Fruit fly (Drosophila melanogaster) whole organism, embryonic: Measurements from ENCODE around the gene Msh6.

Experiments
- Aef1 ChIP-seq: fragments of 200-800 bp; sonication (Bioruptor generic); IDR thresholded peaks from 3 replicates; pipeline ENCODE4 v1.3.6; 2022; ENCODE audit warnings: missing biosample characterization, missing genetic modification characterization
- Asciz ChIP-seq: fragments of 200-800 bp; sonication (Bioruptor generic); optimal IDR thresholded peaks from 2 replicates; lab custom pipeline; 2017; ENCODE audit warnings: missing biosample characterization, mild to moderate bottlenecking, missing genetic modification characterization, missing genetic modification reagents
- Atf3 ChIP-seq: fragments of 200-800 bp; sonication (Bioruptor generic); optimal IDR thresholded peaks from 3 replicates; lab custom pipeline; 2016; ENCODE audit warnings: missing biosample characterization, missing genetic modification characterization
- CG10462 ChIP-seq: fragments of 200-800 bp; sonication (Bioruptor generic); optimal IDR thresholded peaks from 2 replicates; lab custom pipeline; 2016; ENCODE audit warnings: missing biosample characterization, missing genetic modification characterization
- CG11456 ChIP-seq: fragments of 200-800 bp; sonication (Bioruptor generic); IDR thresholded peaks from 3 replicates; pipeline ENCODE4 v1.3.6; 2022; ENCODE audit warnings: missing biosample characterization, missing genetic modification characterization
- CG15269 ChIP-seq: fragments of 200-800 bp; sonication (Bioruptor generic); optimal IDR thresholded peaks from 2 replicates; lab custom pipeline; 2018; ENCODE audit warnings: missing biosample characterization, mild to moderate bottlenecking, missing genetic modification characterization, moderate library complexity
- CG1647 ChIP-seq: fragments of 200-800 bp; sonication (Bioruptor generic); optimal IDR thresholded peaks from 3 replicates; lab custom pipeline; 2016; ENCODE audit warnings: missing biosample characterization, missing genetic modification characterization
- CG17361 ChIP-seq: fragments of 200-800 bp; sonication (Bioruptor generic); IDR thresholded peaks from 3 replicates; pipeline ENCODE4 v1.3.6; 2022; ENCODE audit warnings: missing biosample characterization, missing genetic modification characterization
- CG17385 ChIP-seq: fragments of 200-800 bp; sonication (Bioruptor generic); optimal IDR thresholded peaks from 3 replicates; lab custom pipeline; 2018; ENCODE audit warnings: missing biosample characterization, mild to moderate bottlenecking, missing genetic modification characterization
- CG18599 ChIP-seq: fragments of 200-800 bp; sonication (Bioruptor generic); optimal IDR thresholded peaks from 3 replicates; lab custom pipeline; 2017; ENCODE audit warnings: missing biosample characterization, missing genetic modification characterization, mild to moderate bottlenecking, moderate library complexity, missing genetic modification reagents
- CG2129 ChIP-seq: fragments of 200-800 bp; sonication (Bioruptor generic); IDR thresholded peaks from 2 replicates; pipeline ENCODE4 v1.3.6; 2022; ENCODE audit warnings: missing biosample characterization, missing genetic modification characterization; ENCODE audit not compliant: partially characterized antibody
- CG2875 ChIP-seq: fragments of 200-800 bp; sonication (Bioruptor generic); optimal IDR thresholded peaks from 2 replicates; lab custom pipeline; 2017; ENCODE audit warnings: missing biosample characterization, mild to moderate bottlenecking, missing genetic modification characterization, missing genetic modification reagents
- CG3281 ChIP-seq: fragments of 200-800 bp; sonication (Bioruptor generic); optimal IDR thresholded peaks from 3 replicates; lab custom pipeline; 2017; ENCODE audit warnings: missing biosample characterization, mild to moderate bottlenecking, missing genetic modification characterization
- CG6254 ChIP-seq: fragments of 200-800 bp; sonication (Bioruptor generic); optimal IDR thresholded peaks from 3 replicates; lab custom pipeline; 2017; ENCODE audit warnings: mild to moderate bottlenecking, missing biosample characterization, missing genetic modification reagents, missing genetic modification characterization
- CG6765 ChIP-seq: fragments of 200-800 bp; sonication (Bioruptor generic); optimal IDR thresholded peaks from 3 replicates; lab custom pipeline; 2017; ENCODE audit warnings: missing biosample characterization, mild to moderate bottlenecking, missing genetic modification characterization
- CG7839 ChIP-seq: fragments of 200-800 bp; sonication (Bioruptor generic); optimal IDR thresholded peaks from 3 replicates; lab custom pipeline; 2018; ENCODE audit warnings: missing biosample characterization, mild to moderate bottlenecking, missing genetic modification characterization, moderate library complexity
- CG7987 ChIP-seq: fragments of 200-800 bp; sonication (Bioruptor generic); optimal IDR thresholded peaks from 2 replicates; lab custom pipeline; 2018; ENCODE audit warnings: missing biosample characterization, mild to moderate bottlenecking, missing genetic modification characterization, moderate library complexity
- CG8388 ChIP-seq: fragments of 200-800 bp; sonication (Bioruptor generic); optimal IDR thresholded peaks from 2 replicates; lab custom pipeline; 2019; ENCODE audit warnings: missing biosample characterization, mild to moderate bottlenecking, missing genetic modification characterization, moderate library complexity
- CG9437 ChIP-seq: fragments of 200-800 bp; sonication (Bioruptor generic); optimal IDR thresholded peaks from 2 replicates; lab custom pipeline; 2018; ENCODE audit warnings: missing biosample characterization, mild to moderate bottlenecking, missing genetic modification characterization
- CoRest ChIP-seq: fragments of 200-800 bp; sonication (Bioruptor generic); optimal IDR thresholded peaks from 3 replicates; lab custom pipeline; 2018; ENCODE audit warnings: missing biosample characterization, mild to moderate bottlenecking, missing genetic modification characterization, moderate library complexity
- D19A ChIP-seq: fragments of 200-800 bp; optimal IDR thresholded peaks from 3 replicates; lab custom pipeline; 2019; ENCODE audit warnings: missing biosample characterization, mild to moderate bottlenecking, missing genetic modification characterization, moderate library complexity
- Eip74EF ChIP-seq, 2 experiments: fragments of 200-800 bp in 1 of 2; fragments of >200 bp in 1 of 2; sonication (Bioruptor generic) in 1 of 2; optimal IDR thresholded peaks; 2 replicates each; lab custom pipeline; 2017 to 2019; ENCODE audit warnings: missing biosample characterization in 2 of 2, missing genetic modification characterization in 2 of 2, mild to moderate bottlenecking in 1 of 2, moderate library complexity in 1 of 2
- Fer2 ChIP-seq: fragments of 200-800 bp; sonication (Bioruptor generic); optimal IDR thresholded peaks from 2 replicates; lab custom pipeline; 2018; ENCODE audit warnings: missing biosample characterization, mild to moderate bottlenecking, missing genetic modification characterization, moderate library complexity
- HHEX ChIP-seq: fragments of 200-800 bp; sonication (Bioruptor generic); optimal IDR thresholded peaks from 3 replicates; lab custom pipeline; 2017; ENCODE audit warnings: missing biosample characterization, mild to moderate bottlenecking, missing genetic modification characterization, missing genetic modification reagents
- HLH3B ChIP-seq: fragments of 200-800 bp; sonication (Bioruptor generic); IDR thresholded peaks from 2 replicates; pipeline ENCODE4 v1.3.6; 2022; ENCODE audit warnings: missing biosample characterization, missing genetic modification characterization
- HLH54F ChIP-seq: fragments of 200-800 bp; sonication (Bioruptor generic); optimal IDR thresholded peaks from 3 replicates; lab custom pipeline; 2016; ENCODE audit warnings: missing biosample characterization, missing genetic modification characterization
- Kr ChIP-seq: fragments of 200-800 bp; sonication (Bioruptor generic); optimal IDR thresholded peaks from 2 replicates; lab custom pipeline; 2017; ENCODE audit warnings: missing biosample characterization, mild to moderate bottlenecking, missing genetic modification characterization
- MTF-1 ChIP-seq: fragments of 200-800 bp; sonication (Bioruptor generic); optimal IDR thresholded peaks from 2 replicates; lab custom pipeline; 2018; ENCODE audit warnings: missing biosample characterization, mild to moderate bottlenecking, missing genetic modification characterization, borderline replicate concordance
- Myb ChIP-seq: fragments of 200-800 bp; sonication (Bioruptor generic); optimal IDR thresholded peaks from 2 replicates; lab custom pipeline; 2016; ENCODE audit warnings: missing biosample characterization, missing genetic modification characterization
- Pdp1 ChIP-seq, 2 experiments: fragments of 200-800 bp; sonication (Bioruptor generic); optimal IDR thresholded peaks; 3 replicates each; lab custom pipeline; 2016; ENCODE audit warnings: missing biosample characterization in 2 of 2, missing genetic modification characterization in 2 of 2, mild to moderate bottlenecking in 1 of 2, moderate library complexity in 1 of 2
- Ptx1 ChIP-seq: fragments of 200-800 bp; sonication (Bioruptor generic); IDR thresholded peaks from 2 replicates; pipeline ENCODE4 v1.3.6; 2022; ENCODE audit warnings: missing biosample characterization, missing genetic modification characterization
- ash1 ChIP-seq: fragments of 200-800 bp; sonication (Bioruptor generic); optimal IDR thresholded peaks from 2 replicates; lab custom pipeline; 2018; ENCODE audit warnings: missing biosample characterization, mild to moderate bottlenecking, missing genetic modification characterization
- br ChIP-seq: fragments of >200 bp; optimal IDR thresholded peaks from 2 replicates; lab custom pipeline; 2017
- cato ChIP-seq: fragments of 200-800 bp; sonication (Bioruptor generic); optimal IDR thresholded peaks from 2 replicates; lab custom pipeline; 2016; ENCODE audit warnings: missing biosample characterization, missing genetic modification characterization, borderline replicate concordance
- chif ChIP-seq, 2 experiments: fragments of 200-800 bp; sonication (Bioruptor generic); optimal IDR thresholded peaks; 3 replicates each; lab custom pipeline; 2016; ENCODE audit warnings: missing biosample characterization in 2 of 2, missing genetic modification characterization in 2 of 2
- gce ChIP-seq: fragments of 200-800 bp; sonication (Bioruptor generic); IDR thresholded peaks from 3 replicates; pipeline ENCODE4 v1.3.6; 2022; ENCODE audit warnings: missing biosample characterization, missing genetic modification characterization
- gcm2 ChIP-seq: fragments of 200-800 bp; sonication (Bioruptor generic); optimal IDR thresholded peaks from 2 replicates; lab custom pipeline; 2016; ENCODE audit warnings: missing biosample characterization, missing genetic modification characterization
- grau ChIP-seq: fragments of 200-800 bp; optimal IDR thresholded peaks from 3 replicates; lab custom pipeline; 2019; ENCODE audit warnings: missing biosample characterization, mild to moderate bottlenecking, missing genetic modification characterization, moderate library complexity
- lilli ChIP-seq: fragments of 200-800 bp; sonication (Bioruptor generic); optimal IDR thresholded peaks from 3 replicates; lab custom pipeline; 2016; ENCODE audit warnings: missing biosample characterization, missing genetic modification characterization
- mam ChIP-seq: fragments of 200-800 bp; sonication (Bioruptor generic); optimal IDR thresholded peaks from 3 replicates; lab custom pipeline; 2016; ENCODE audit warnings: missing biosample characterization, missing genetic modification characterization
- mld ChIP-seq: fragments of 200-800 bp; sonication (Bioruptor generic); IDR thresholded peaks from 3 replicates; pipeline ENCODE4 v1.3.6; 2022; ENCODE audit warnings: missing biosample characterization, missing genetic modification characterization; ENCODE audit not compliant: partially characterized antibody
- nerfin-1 ChIP-seq: fragments of 200-800 bp; sonication (Bioruptor generic); optimal IDR thresholded peaks from 3 replicates; lab custom pipeline; 2019; ENCODE audit warnings: missing biosample characterization, mild to moderate bottlenecking, missing genetic modification characterization, moderate library complexity
- onecut ChIP-seq: fragments of 200-800 bp; sonication (Bioruptor generic); IDR thresholded peaks from 2 replicates; pipeline ENCODE4 v1.3.6; 2022; ENCODE audit warnings: missing biosample characterization, missing genetic modification characterization
- run ChIP-seq: fragments of 200-800 bp; sonication (Bioruptor generic); optimal IDR thresholded peaks from 3 replicates; lab custom pipeline; 2018; ENCODE audit warnings: missing biosample characterization, mild to moderate bottlenecking, missing genetic modification characterization
- schlank ChIP-seq: fragments of 200-800 bp; sonication (Bioruptor generic); optimal IDR thresholded peaks from 2 replicates; lab custom pipeline; 2018; ENCODE audit warnings: missing biosample characterization, mild to moderate bottlenecking, missing genetic modification characterization
- sqz ChIP-seq: fragments of 200-800 bp; sonication (Bioruptor generic); optimal IDR thresholded peaks from 3 replicates; lab custom pipeline; 2018; ENCODE audit warnings: missing biosample characterization, mild to moderate bottlenecking, missing genetic modification characterization
- usp ChIP-seq: fragments of >200 bp; optimal IDR thresholded peaks from 2 replicates; lab custom pipeline; 2017; ENCODE audit warnings: missing biosample characterization, missing genetic modification characterization
- zfh1 ChIP-seq: fragments of 200-800 bp; sonication (Bioruptor generic); IDR thresholded peaks from 3 replicates; pipeline ENCODE4 v1.3.6; 2022; ENCODE audit warnings: missing biosample characterization, missing genetic modification characterization

Msh6 gene

dm6 chr3L:15142004-15142890 is 16.1 kb downstream of the Msh6 start, which contains the start of gene Pdi (continued):
- TF ChIP-seq run (tag; lab: Kevin White, UChicago) (no peak), zfh1 (GFP tag; lab: Robert Waterston, UW) (peak; percentile 32; the same call in 1 of the 3 replicates), CG10462 (GFP tag; lab: Kevin White, UChicago) (no peak), Eip74EF (GFP tag; optimal IDR thresholded peaks at IDR 0.05; lab: Kevin White, UChicago) (peak in 1 of 2 experiments; percentile 16), MTF-1 (GFP tag; lab: Kevin White, UChicago) (peak; percentile 1), Atf3 (no peak), CG1647 (peak; percentile 14), lilli (GFP tag; lab: Kevin White, UChicago) (peak; percentile 52), CG17385 (peak; percentile 31), CG3281 (GFP tag; lab: Kevin White, UChicago) (no peak), mam (GFP tag; lab: Kevin White, UChicago) (no peak), Myb (GFP tag; lab: Kevin White, UChicago) (peak; percentile 30), CG18599 (GFP tag; lab: Kevin White, UChicago) (no peak), cato (GFP tag; lab: Kevin White, UChicago) (no peak), CG2875 (peak; percentile 11), CG8388 (peak; percentile 12), CG2129 (GFP tag; lab: Robert Waterston, UW) (peak; percentile 22; the same call in 1 of the 2 replicates), CG17361 (peak; percentile 39; the same call in 2 of the 3 replicates), grau (tag; lab: Kevin White, UChicago) (peak; percentile 53), CG7987 (GFP tag; lab: Kevin White, UChicago) (peak; percentile 49), chif (GFP tag; optimal IDR thresholded peaks at IDR 0.05; lab: Kevin White, UChicago) (peak in 1 of 2 experiments; percentile 39), mld (peak; percentile 46; the same call in 1 of the 3 replicates), br (lab: Kevin White, UChicago) (no peak), HHEX (GFP tag; lab: Kevin White, UChicago) (no peak), CG6765 (GFP tag; lab: Kevin White, UChicago) (no peak), nerfin-1 (tag; lab: Kevin White, UChicago) (peak; percentile 41), Asciz (GFP tag; lab: Kevin White, UChicago) (no peak), D19A (tag; lab: Kevin White, UChicago) (peak; percentile 45), Pdp1 (GFP tag; optimal IDR thresholded peaks at IDR 0.05; lab: Kevin White, UChicago) (peak in 1 of 2 experiments; percentile 50), gcm2 (GFP tag; lab: Kevin White, UChicago) (peak; percentile 51), onecut (GFP tag; lab: Robert Waterston, UW) (no peak), CG7839 (tag; lab: Kevin White, UChicago) (peak; percentile 29), sqz (GFP tag; lab: Kevin White, UChicago) (peak; percentile 38), gce (GFP tag; lab: Robert Waterston, UW) (0 out of 3 replicates have a peak, but pooled peaks have one; percentile 1), usp (GFP tag; lab: Kevin White, UChicago) (no peak), Kr (GFP tag; lab: Kevin White, UChicago) (no peak), CG6254 (GFP tag; lab: Kevin White, UChicago) (no peak), CoRest (peak; percentile 52), ash1 (GFP tag; lab: Kevin White, UChicago) (no peak), CG11456 (GFP tag; lab: Robert Waterston, UW) (no peak), Fer2 (tag; lab: Kevin White, UChicago) (no peak), schlank (no peak), CG15269 (tag; lab: Kevin White, UChicago) (peak; percentile 11), Aef1 (GFP tag; lab: Robert Waterston, UW) (no peak), HLH54F (GFP tag; lab: Kevin White, UChicago) (no peak), Ptx1 (GFP tag; lab: Robert Waterston, UW) (no peak), CG9437 (GFP tag; lab: Kevin White, UChicago) (no peak), HLH3B (GFP tag; lab: Robert Waterston, UW) (peak; percentile 33; the same call in 1 of the 2 replicates)
